Worm (Caenorhabditis elegans) whole organism, late embryonic: ENCODE results near the gene ints-11.

ENCODE experiments used
- C38D4.7 ChIP-seq: fragments of 200-800 bp; sonication (Bioruptor generic); optimal IDR thresholded peaks from 2 replicates; lab custom pipeline; 2018; ENCODE audit warnings: mild to moderate bottlenecking, missing genetic modification characterization, moderate library complexity, missing compliant biosample characterization
- F13H6.1 ChIP-seq: sonication (generic microtip); optimal IDR thresholded peaks from 2 replicates; lab custom pipeline; 2016; ENCODE audit warnings: missing genetic modification characterization, missing compliant biosample characterization
- K02D7.2 ChIP-seq: sonication (generic microtip); optimal IDR thresholded peaks from 2 replicates; lab custom pipeline; 2017; ENCODE audit warnings: mild to moderate bottlenecking, missing genetic modification characterization, missing compliant biosample characterization
- K09A11.1 ChIP-seq: sonication (generic microtip); optimal IDR thresholded peaks from 2 replicates; lab custom pipeline; 2017; ENCODE audit warnings: antibody characterized with exemption, mild to moderate bottlenecking, missing genetic modification characterization, missing compliant biosample characterization; ENCODE audit not compliant: insufficient read depth
- ahr-1 ChIP-seq: sonication (generic microtip); optimal IDR thresholded peaks from 2 replicates; lab custom pipeline; 2016; ENCODE audit warnings: missing genetic modification characterization, missing compliant biosample characterization
- ceh-14 ChIP-seq: sonication (generic microtip); optimal IDR thresholded peaks from 2 replicates; lab custom pipeline; 2016; ENCODE audit warnings: missing genotype, missing genetic modification characterization, missing compliant biosample characterization
- ceh-18 ChIP-seq: sonication (generic microtip); optimal IDR thresholded peaks from 2 replicates; lab custom pipeline; 2016; ENCODE audit warnings: missing genetic modification characterization, missing compliant biosample characterization
- ceh-19 ChIP-seq: fragments of 200-800 bp; sonication (Bioruptor generic); optimal IDR thresholded peaks from 2 replicates; lab custom pipeline; 2018; ENCODE audit warnings: mild to moderate bottlenecking, missing genetic modification characterization, missing compliant biosample characterization
- ceh-24 ChIP-seq: sonication (generic microtip); optimal IDR thresholded peaks from 2 replicates; lab custom pipeline; 2016; ENCODE audit warnings: mild to moderate bottlenecking, missing genetic modification characterization, missing compliant biosample characterization
- ceh-31 ChIP-seq: sonication (generic microtip); optimal IDR thresholded peaks from 2 replicates; lab custom pipeline; 2016; ENCODE audit warnings: missing genetic modification characterization, missing compliant biosample characterization
- ceh-34 ChIP-seq: sonication (generic microtip); optimal IDR thresholded peaks from 2 replicates; lab custom pipeline; 2016; ENCODE audit warnings: mild to moderate bottlenecking, missing genetic modification characterization, missing compliant biosample characterization
- ceh-48 ChIP-seq: sonication (generic microtip); optimal IDR thresholded peaks from 2 replicates; lab custom pipeline; 2016; ENCODE audit warnings: missing genetic modification characterization, inconsistent platforms, missing compliant biosample characterization
- ceh-9 ChIP-seq: sonication (generic microtip); optimal IDR thresholded peaks from 2 replicates; lab custom pipeline; 2016; ENCODE audit warnings: mild to moderate bottlenecking, missing genetic modification characterization, inconsistent platforms, missing compliant biosample characterization
- ets-4 ChIP-seq: sonication (generic microtip); optimal IDR thresholded peaks from 2 replicates; lab custom pipeline; 2016; ENCODE audit warnings: missing genetic modification characterization, missing compliant biosample characterization
- eyg-1 ChIP-seq: sonication (generic microtip); optimal IDR thresholded peaks from 2 replicates; lab custom pipeline; 2016; ENCODE audit warnings: missing genotype, missing genetic modification characterization, missing compliant biosample characterization
- fax-1 ChIP-seq: sonication (generic microtip); optimal IDR thresholded peaks from 2 replicates; lab custom pipeline; 2016; ENCODE audit warnings: missing genotype, missing genetic modification characterization, missing compliant biosample characterization
- gmeb-2 ChIP-seq: sonication (generic microtip); optimal IDR thresholded peaks from 2 replicates; lab custom pipeline; 2016; ENCODE audit warnings: missing genetic modification characterization, inconsistent platforms, missing compliant biosample characterization
- hlh-30 ChIP-seq: sonication (generic microtip); optimal IDR thresholded peaks from 2 replicates; lab custom pipeline; 2017; ENCODE audit warnings: antibody characterized with exemption, missing genetic modification characterization, missing compliant biosample characterization; ENCODE audit not compliant: insufficient read depth
- hlh-6 ChIP-seq: sonication (generic microtip); optimal IDR thresholded peaks from 2 replicates; lab custom pipeline; 2016; ENCODE audit warnings: missing genotype, missing genetic modification characterization, missing compliant biosample characterization
- hlh-8 ChIP-seq: sonication (generic microtip); optimal IDR thresholded peaks from 2 replicates; lab custom pipeline; 2016; ENCODE audit warnings: missing genotype, missing genetic modification characterization, missing compliant biosample characterization
- lim-6 ChIP-seq: sonication (generic microtip); optimal IDR thresholded peaks from 2 replicates; lab custom pipeline; 2016; ENCODE audit warnings: missing genetic modification characterization, missing compliant biosample characterization
- lin-11 ChIP-seq: fragments of 200-800 bp; sonication (Bioruptor generic); optimal IDR thresholded peaks from 2 replicates; lab custom pipeline; 2018; ENCODE audit warnings: mild to moderate bottlenecking, missing genetic modification characterization, missing compliant biosample characterization
- madf-2 ChIP-seq: sonication (generic microtip); optimal IDR thresholded peaks from 2 replicates; lab custom pipeline; 2017; ENCODE audit warnings: missing genetic modification characterization, missing compliant biosample characterization
- mec-3 ChIP-seq: sonication (generic microtip); optimal IDR thresholded peaks from 2 replicates; lab custom pipeline; 2016; ENCODE audit warnings: borderline replicate concordance, missing genetic modification characterization, missing compliant biosample characterization
- nfya-1 ChIP-seq: sonication (generic microtip); optimal IDR thresholded peaks from 2 replicates; lab custom pipeline; 2017; ENCODE audit warnings: missing genetic modification characterization, mild to moderate bottlenecking, missing compliant biosample characterization, antibody characterized with exemption, moderate library complexity
- npax-4 ChIP-seq: sonication (generic microtip); optimal IDR thresholded peaks from 2 replicates; lab custom pipeline; 2016; ENCODE audit warnings: missing genetic modification characterization, missing compliant biosample characterization
- pat-9 ChIP-seq: fragments of 200-800 bp; sonication (Bioruptor generic); optimal IDR thresholded peaks from 2 replicates; lab custom pipeline; 2018; ENCODE audit warnings: mild to moderate bottlenecking, missing genetic modification characterization, moderate library complexity, missing compliant biosample characterization
- pax-1 ChIP-seq: fragments of 150-350 bp; optimal IDR thresholded peaks from 2 replicates; lab custom pipeline; 2014; ENCODE audit warnings: missing biosample characterization, missing genetic modification characterization
- pha-2 ChIP-seq: sonication (generic microtip); optimal IDR thresholded peaks from 2 replicates; lab custom pipeline; 2017; ENCODE audit warnings: mild to moderate bottlenecking, missing genetic modification characterization, missing compliant biosample characterization
- pha-4 ChIP-seq: fragments of 150-350 bp; optimal IDR thresholded peaks from 2 replicates; lab custom pipeline; 2018; ENCODE audit warnings: missing biosample characterization, missing genetic modification reagents, missing genetic modification characterization
- rnt-1 ChIP-seq: sonication (generic microtip); optimal IDR thresholded peaks from 2 replicates; lab custom pipeline; 2016; ENCODE audit warnings: missing genetic modification characterization, missing compliant biosample characterization
- sox-2 ChIP-seq: fragments of 200-800 bp; sonication (Bioruptor generic); IDR thresholded peaks from 2 replicates; pipeline ENCODE4 v1.3.6; 2022; ENCODE audit warnings: missing genetic modification reagents, missing genetic modification characterization, missing compliant biosample characterization
- tbx-7 ChIP-seq: sonication (generic microtip); optimal IDR thresholded peaks from 2 replicates; lab custom pipeline; 2016; ENCODE audit warnings: missing genotype, missing genetic modification characterization, missing compliant biosample characterization
- unc-55 ChIP-seq: sonication (generic microtip); optimal IDR thresholded peaks from 2 replicates; lab custom pipeline; 2017; ENCODE audit warnings: missing biosample characterization, missing genetic modification reagents, missing genetic modification characterization
- unc-86 ChIP-seq: sonication (generic microtip); optimal IDR thresholded peaks from 2 replicates; lab custom pipeline; 2016; ENCODE audit warnings: missing genetic modification characterization, missing compliant biosample characterization
- zip-5 ChIP-seq: sonication (generic microtip); optimal IDR thresholded peaks from 2 replicates; lab custom pipeline; 2016; ENCODE audit warnings: missing genetic modification characterization, missing compliant biosample characterization

ints-11 gene

ce11 chrII:8180281-8180680 is 37.0 kb upstream of the ints-11 start, which contains the start of gene T05C12.4:
Gene T05C12.4 (minus strand): TSS chrII:8180381.
- no peak for TF ChIP-seq ceh-34 (tag; lab: Kevin White, UChicago)
- no peak for TF ChIP-seq tbx-7 (tag; lab: Kevin White, UChicago)
- TF ChIP-seq hlh-6 (tag; lab: Kevin White, UChicago) = no peak
- TF ChIP-seq npax-4 = no peak
- TF ChIP-seq ceh-9 = no peak
- TF ChIP-seq ceh-19 (GFP tag; lab: Kevin White, UChicago) = no peak
- no peak for TF ChIP-seq unc-86 (tag; lab: Kevin White, UChicago)
- TF ChIP-seq madf-2 (tag; lab: Kevin White, UChicago) = no peak
- TF ChIP-seq ceh-14 (tag; lab: Kevin White, UChicago) = no peak
- no peak for TF ChIP-seq zip-5 (tag; lab: Kevin White, UChicago)
- TF ChIP-seq gmeb-2 (tag; lab: Kevin White, UChicago) = no peak
- TF ChIP-seq K02D7.2 (tag; lab: Kevin White, UChicago) = no peak
- TF ChIP-seq lim-6 = no peak

- TF ChIP-seq gmeb-2 (tag; lab: Kevin White, UChicago) (no peak), ceh-19 (GFP tag; lab: Kevin White, UChicago) (no peak), fax-1 (tag; lab: Kevin White, UChicago) (no peak), nfya-1 (tag; lab: Kevin White, UChicago) (no peak), hlh-30 (tag; lab: Kevin White, UChicago) (no peak), sox-2 (GFP tag; lab: Robert Waterston, UW) (no peak), hlh-6 (tag; lab: Kevin White, UChicago) (no peak), eyg-1 (no peak), ceh-48 (no peak), K02D7.2 (tag; lab: Kevin White, UChicago) (no peak), unc-55 (no peak), rnt-1 (tag; lab: Kevin White, UChicago) (no peak), ceh-14 (tag; lab: Kevin White, UChicago) (no peak), hlh-8 (no peak), ceh-31 (no peak)
Observed at ce11 chrII:8178614-8179013, 35.3 kb upstream of the ints-11 start.

DNA sequence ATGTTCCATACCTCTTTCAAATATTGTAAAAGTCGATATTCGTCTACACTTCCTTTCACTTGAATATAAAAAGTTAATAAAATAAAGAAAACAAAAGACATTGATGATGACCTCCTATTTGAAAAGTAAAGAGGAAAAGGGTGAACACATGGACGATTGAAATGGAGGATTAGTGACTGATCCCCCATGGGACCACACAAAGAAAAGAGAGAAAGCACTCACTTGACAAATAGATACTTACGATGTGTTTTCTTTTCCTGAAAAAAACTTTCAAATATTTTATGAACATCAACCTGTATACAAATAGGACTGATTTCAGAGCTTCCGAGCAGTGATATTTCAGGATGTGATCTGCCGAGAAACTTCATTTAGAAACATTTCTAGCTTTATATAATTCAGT is 33.8 kb upstream of the ints-11 start, which contains the start of gene acr-14:
Gene acr-14, minus strand, starts transcription at position 101 of the 400 bp plus-strand sequence.
- TF ChIP-seq eyg-1 = no peak

ce11 chrII:8174148-8174547 is 30.9 kb upstream of the ints-11 start:
- no peak for TF ChIP-seq ets-4 (tag; lab: Kevin White, UChicago)
- TF ChIP-seq ceh-24 (tag; lab: Kevin White, UChicago) = no peak
- TF ChIP-seq rnt-1 (tag; lab: Kevin White, UChicago) = no peak
- TF ChIP-seq pha-2 (tag; lab: Kevin White, UChicago) = no peak
- TF ChIP-seq F13H6.1 (tag; lab: Kevin White, UChicago) = no peak
- TF ChIP-seq C38D4.7 (GFP tag; lab: Kevin White, UChicago) = no peak
- TF ChIP-seq ceh-18 (tag; lab: Kevin White, UChicago) = no peak

ce11 chrII:8173449-8173848 is 30.2 kb upstream of the ints-11 start, which contains the start of the genes decr-1.3 and T05C12.1:
Gene decr-1.3 (minus strand): TSS chrII:8173549.
Gene T05C12.1 (plus strand): TSS chrII:8173680.
- no peak for TF ChIP-seq fax-1 (tag; lab: Kevin White, UChicago)

DNA sequence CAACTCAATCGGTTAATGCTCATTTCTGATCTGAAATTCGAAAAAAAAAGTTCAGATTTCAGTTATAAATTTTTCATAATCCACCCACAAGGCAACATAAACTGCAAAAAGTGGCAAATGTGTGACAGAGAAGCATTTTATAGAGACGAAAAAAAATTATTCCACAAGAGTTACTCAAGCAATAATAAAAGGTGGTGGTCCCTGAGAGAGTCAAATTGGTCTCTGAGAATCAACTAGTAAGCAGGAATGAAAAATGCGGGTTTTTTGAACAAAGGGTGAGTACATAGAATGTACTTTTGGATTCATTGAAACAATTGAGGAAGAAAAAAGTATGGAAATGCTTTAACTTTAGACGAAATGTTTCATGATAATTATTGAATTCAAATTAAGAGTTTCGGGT is 27.1 kb upstream of the ints-11 start, which contains the start of gene T05C12.11:
Gene T05C12.11, minus strand, starts transcription at position 101 of the 400 bp plus-strand sequence.
- TF ChIP-seq mec-3 (tag; lab: Kevin White, UChicago) (no peak), pha-2 (tag; lab: Kevin White, UChicago) (no peak), pax-1 (tag; lab: Kevin White, UChicago) (no peak), ahr-1 (tag; lab: Kevin White, UChicago) (no peak), pat-9 (tag; lab: Kevin White, UChicago) (no peak), K02D7.2 (tag; lab: Kevin White, UChicago) (no peak), unc-55 (no peak), sox-2 (GFP tag; lab: Robert Waterston, UW) (no peak), K09A11.1 (tag; lab: Kevin White, UChicago) (no peak), lin-11 (tag; lab: Kevin White, UChicago) (no peak), pha-4 (tag; lab: Kevin White, UChicago) (no peak)
- TF ChIP-seq, all 69 proteins: peak for 0
